Worm (Caenorhabditis elegans) whole organism, L3 larva: ENCODE results near the gene Y37E11AM.4.

Source experiments
- ceh-82 ChIP-seq: fragments of 150-350 bp; optimal IDR thresholded peaks from 2 replicates; lab custom pipeline; 2014; ENCODE audit warnings: missing biosample characterization, missing genetic modification characterization
- nfya-1 ChIP-seq: sonication (generic microtip); optimal IDR thresholded peaks from 2 replicates; lab custom pipeline; 2017; ENCODE audit warnings: missing genetic modification characterization, mild to moderate bottlenecking, missing compliant biosample characterization, antibody characterized with exemption, moderate library complexity; ENCODE audit not compliant: insufficient read depth
- nhr-237 ChIP-seq: fragments of 150-350 bp; optimal IDR thresholded peaks from 2 replicates; lab custom pipeline; 2014; ENCODE audit warnings: missing biosample characterization, missing genetic modification characterization
- nhr-25 ChIP-seq: sonication (generic microtip); optimal IDR thresholded peaks from 2 replicates; lab custom pipeline; 2017; ENCODE audit warnings: missing biosample characterization, missing genetic modification characterization
- pqm-1 ChIP-seq: fragments of 150-350 bp; optimal IDR thresholded peaks from 2 replicates; lab custom pipeline; 2017; ENCODE audit warnings: missing biosample characterization, missing genetic modification characterization, inconsistent platforms
- snpc-4 ChIP-seq: fragments of 150-350 bp; optimal IDR thresholded peaks from 2 replicates; lab custom pipeline; 2014; ENCODE audit warnings: missing biosample characterization, missing genetic modification characterization

- no peak for TF ChIP-seq nfya-1 (tag; lab: Kevin White, UChicago)
- no peak for TF ChIP-seq pqm-1 (tag; lab: Kevin White, UChicago)
- no peak for TF ChIP-seq snpc-4 (tag; lab: Kevin White, UChicago)
- no peak for TF ChIP-seq ceh-82 (tag; lab: Kevin White, UChicago)
- no peak for TF ChIP-seq nhr-25 (tag; lab: Kevin White, UChicago)
- TF ChIP-seq nhr-237 (tag; lab: Kevin White, UChicago), result no peak
Measured at ce11 chrIV:3755921-3756320, 33.3 kb upstream of the Y37E11AM.4 start, which contains the start of gene best-20.
